Worm (Caenorhabditis elegans) whole organism, L3 larva: ENCODE data around the gene srbc-77.

Experiments
- R02D3.7 ChIP-seq: fragments of 150-350 bp; optimal IDR thresholded peaks from 2 replicates; lab custom pipeline; 2014; ENCODE audit warnings: missing biosample characterization, missing genetic modification characterization
- ZK546.5 ChIP-seq: sonication (generic microtip); optimal IDR thresholded peaks from 2 replicates; lab custom pipeline; 2017; ENCODE audit warnings: missing biosample characterization, missing genetic modification characterization
- aly-2 ChIP-seq: fragments of 150-350 bp; optimal IDR thresholded peaks from 2 replicates; lab custom pipeline; 2014; ENCODE audit warnings: missing biosample characterization, missing genetic modification characterization
- ama-1 ChIP-seq: fragments of 150-350 bp; optimal IDR thresholded peaks from 2 replicates; lab custom pipeline; 2018
- ceh-16 ChIP-seq: sonication (generic microtip); optimal IDR thresholded peaks from 2 replicates; lab custom pipeline; 2017; ENCODE audit warnings: missing biosample characterization, missing genetic modification characterization
- ceh-82 ChIP-seq: fragments of 150-350 bp; optimal IDR thresholded peaks from 2 replicates; lab custom pipeline; 2014; ENCODE audit warnings: missing biosample characterization, missing genetic modification characterization
- daf-12 ChIP-seq: fragments of 150-350 bp; optimal IDR thresholded peaks from 2 replicates; lab custom pipeline; 2014; ENCODE audit warnings: missing biosample characterization, missing genetic modification reagents, missing genetic modification characterization
- egl-27 ChIP-seq: sonication (generic microtip); optimal IDR thresholded peaks from 4 replicates; lab custom pipeline; 2017; ENCODE audit warnings: missing biosample characterization, missing genetic modification reagents, missing genetic modification characterization
- elt-2 ChIP-seq: sonication (generic microtip); optimal IDR thresholded peaks from 2 replicates; lab custom pipeline; 2016; ENCODE audit warnings: missing genetic modification reagents, mild to moderate bottlenecking, missing genetic modification characterization, missing compliant biosample characterization
- eor-1 ChIP-seq, 2 experiments: fragments of 150-350 bp; optimal IDR thresholded peaks; 2 replicates each; lab custom pipeline; 2014 to 2018; ENCODE audit warnings: missing biosample characterization in 2 of 2, missing genetic modification characterization in 2 of 2
- fkh-10 ChIP-seq: sonication (generic microtip); optimal IDR thresholded peaks from 2 replicates; lab custom pipeline; 2017; ENCODE audit warnings: missing biosample characterization, missing genetic modification reagents, missing genetic modification characterization
- fkh-2 ChIP-seq: fragments of 150-350 bp; optimal IDR thresholded peaks from 2 replicates; lab custom pipeline; 2014; ENCODE audit warnings: missing biosample characterization, missing genetic modification reagents, missing genetic modification characterization
- fos-1 ChIP-seq: fragments of 150-350 bp; optimal IDR thresholded peaks from 2 replicates; lab custom pipeline; 2014; ENCODE audit warnings: missing biosample characterization, missing genetic modification characterization
- hmg-11 ChIP-seq: sonication (generic microtip); optimal IDR thresholded peaks from 2 replicates; lab custom pipeline; 2016; ENCODE audit warnings: missing genetic modification characterization, missing compliant biosample characterization
- jun-1 ChIP-seq: fragments of 150-350 bp; optimal IDR thresholded peaks from 2 replicates; lab custom pipeline; 2014; ENCODE audit warnings: missing biosample characterization, missing genetic modification reagents, missing genetic modification characterization
- lin-39 ChIP-seq: fragments of 150-350 bp; optimal IDR thresholded peaks from 2 replicates; lab custom pipeline; 2018; ENCODE audit warnings: missing biosample characterization, missing genetic modification reagents, missing genetic modification characterization
- mdl-1 ChIP-seq: fragments of 150-350 bp; optimal IDR thresholded peaks from 2 replicates; lab custom pipeline; 2014; ENCODE audit warnings: missing biosample characterization, missing genetic modification characterization
- mml-1 ChIP-seq: fragments of 150-350 bp; sonication (generic microtip); optimal IDR thresholded peaks from 3 replicates; lab custom pipeline; 2014; ENCODE audit warnings: missing biosample characterization, missing genetic modification characterization
- nfya-1 ChIP-seq: sonication (generic microtip); optimal IDR thresholded peaks from 2 replicates; lab custom pipeline; 2017; ENCODE audit warnings: missing genetic modification characterization, mild to moderate bottlenecking, missing compliant biosample characterization, antibody characterized with exemption, moderate library complexity; ENCODE audit not compliant: insufficient read depth
- nhr-11 ChIP-seq: fragments of 150-350 bp; optimal IDR thresholded peaks from 2 replicates; lab custom pipeline; 2014; ENCODE audit warnings: missing biosample characterization, missing genetic modification characterization
- nhr-12 ChIP-seq: fragments of 150-350 bp; optimal IDR thresholded peaks from 2 replicates; lab custom pipeline; 2014; ENCODE audit warnings: missing biosample characterization, missing genetic modification characterization
- nhr-23 ChIP-seq: fragments of 150-350 bp; optimal IDR thresholded peaks from 2 replicates; lab custom pipeline; 2014; ENCODE audit warnings: missing biosample characterization, missing genetic modification reagents, missing genetic modification characterization
- nhr-28 ChIP-seq: fragments of 150-350 bp; optimal IDR thresholded peaks from 2 replicates; lab custom pipeline; 2014; ENCODE audit warnings: missing biosample characterization, missing genetic modification characterization
- nhr-43 ChIP-seq: sonication (generic microtip); optimal IDR thresholded peaks from 2 replicates; lab custom pipeline; 2016; ENCODE audit warnings: mild to moderate bottlenecking, missing genetic modification characterization, missing compliant biosample characterization; ENCODE audit not compliant: poor library complexity, severe bottlenecking
- nhr-67 ChIP-seq: fragments of 150-350 bp; optimal IDR thresholded peaks from 2 replicates; lab custom pipeline; 2014; ENCODE audit warnings: missing biosample characterization, missing genetic modification characterization
- nhr-77 ChIP-seq: fragments of 150-350 bp; optimal IDR thresholded peaks from 2 replicates; lab custom pipeline; 2014; ENCODE audit warnings: missing biosample characterization, missing genetic modification characterization
- pqm-1 ChIP-seq: fragments of 150-350 bp; optimal IDR thresholded peaks from 2 replicates; lab custom pipeline; 2017; ENCODE audit warnings: missing biosample characterization, missing genetic modification characterization, inconsistent platforms
- sea-2 ChIP-seq: fragments of 150-350 bp; sonication (generic microtip); optimal IDR thresholded peaks from 4 replicates; lab custom pipeline; 2014; ENCODE audit warnings: missing biosample characterization, missing genetic modification reagents, missing genetic modification characterization
- skn-1 ChIP-seq: fragments of 150-350 bp; optimal IDR thresholded peaks from 2 replicates; lab custom pipeline; 2014; ENCODE audit warnings: missing biosample characterization, missing genetic modification characterization
- snpc-4 ChIP-seq: fragments of 150-350 bp; optimal IDR thresholded peaks from 2 replicates; lab custom pipeline; 2014; ENCODE audit warnings: missing biosample characterization, missing genetic modification characterization
- tbx-2 ChIP-seq: sonication (generic microtip); optimal IDR thresholded peaks from 2 replicates; lab custom pipeline; 2016; ENCODE audit warnings: mild to moderate bottlenecking, missing genetic modification characterization, missing compliant biosample characterization
- unc-39 ChIP-seq: sonication (generic microtip); optimal IDR thresholded peaks from 4 replicates; lab custom pipeline; 2017; ENCODE audit warnings: missing biosample characterization, missing genetic modification characterization
- unc-62 ChIP-seq: fragments of 150-350 bp; sonication (generic microtip); optimal IDR thresholded peaks from 4 replicates; lab custom pipeline; 2014; ENCODE audit warnings: missing biosample characterization, missing genetic modification reagents, missing genetic modification characterization
- zag-1 ChIP-seq: fragments of 150-350 bp; optimal IDR thresholded peaks from 2 replicates; lab custom pipeline; 2014; ENCODE audit warnings: missing biosample characterization, missing genetic modification characterization

The srbc-77 gene

DNA sequence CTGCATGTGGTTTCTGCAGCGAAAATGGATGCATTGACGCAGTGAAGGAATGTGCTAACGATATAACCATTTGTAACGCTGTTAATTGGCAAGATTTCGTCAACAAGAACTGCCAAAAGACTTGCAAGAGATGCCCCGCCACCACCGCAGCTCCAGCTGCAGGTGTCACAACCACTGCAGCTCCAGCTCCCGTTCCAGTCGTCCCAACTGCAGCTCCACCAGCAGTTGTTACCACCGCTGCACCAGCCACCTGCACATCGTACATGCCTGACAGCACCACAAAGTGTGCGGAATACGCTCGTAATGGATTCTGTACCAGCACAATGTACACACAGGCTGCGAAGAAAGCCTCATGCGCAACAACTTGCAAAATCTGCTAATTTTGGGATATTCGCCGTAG, 17.3 kb upstream of the srbc-77 start:
- no peak for TF ChIP-seq skn-1 (tag; lab: Kevin White, UChicago)
- TF ChIP-seq ZK546.5 (tag; lab: Kevin White, UChicago), result no peak
- TF ChIP-seq nfya-1, result no peak
- no peak for TF ChIP-seq lin-39 (tag; lab: Kevin White, UChicago)
- no peak for TF ChIP-seq unc-62 (GFP tag; lab: Kevin White, UChicago)
- no peak for TF ChIP-seq aly-2
- no peak for TF ChIP-seq daf-12 (tag; lab: Kevin White, UChicago)
- TF ChIP-seq unc-39, result no peak
- no peak for TF ChIP-seq nhr-77 (tag; lab: Kevin White, UChicago)
- no peak for TF ChIP-seq fkh-2 (tag; lab: Kevin White, UChicago)
- TF ChIP-seq eor-1 (tag; optimal IDR thresholded peaks at IDR 0.05; lab: Kevin White, UChicago), result no peak
- no peak for TF ChIP-seq elt-2 (tag; lab: Kevin White, UChicago)
- TF ChIP-seq jun-1 (tag; lab: Kevin White, UChicago), result no peak
- no peak for TF ChIP-seq nhr-28
- TF ChIP-seq sea-2 (GFP tag; lab: Kevin White, UChicago), result no peak
- no peak for TF ChIP-seq nhr-11 (tag; lab: Kevin White, UChicago)
- TF ChIP-seq, all 47 proteins: peak for 0

DNA sequence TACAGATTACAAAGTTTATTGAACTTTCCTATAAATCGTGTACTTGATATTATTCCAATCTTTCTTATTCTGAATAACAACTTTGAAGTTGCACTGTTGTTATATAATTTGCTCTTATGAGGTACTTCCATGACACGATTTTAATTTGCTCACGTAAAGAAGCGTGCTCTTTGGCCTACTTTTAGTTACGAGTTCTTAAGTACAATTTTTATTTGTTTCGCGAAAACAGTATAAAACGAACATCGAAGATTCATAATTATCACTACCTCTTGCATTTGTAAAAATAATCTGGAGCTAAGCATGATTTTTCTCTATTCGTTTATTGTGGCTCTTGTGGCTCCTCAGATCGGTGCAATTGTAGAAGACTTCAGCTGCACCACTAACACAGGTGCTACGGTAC, 16.3 kb upstream of the srbc-77 start, which contains the start of gene F35E8.7:
Gene F35E8.7, plus strand, starts transcription at position 301 of the 400 bp plus-strand sequence.
- TF ChIP-seq pqm-1 (tag; lab: Kevin White, UChicago) (no peak), tbx-2 (no peak), nhr-67 (tag; lab: Kevin White, UChicago) (no peak), nhr-77 (tag; lab: Kevin White, UChicago) (no peak), snpc-4 (tag; lab: Kevin White, UChicago) (no peak), zag-1 (tag; lab: Kevin White, UChicago) (no peak), nhr-12 (tag; lab: Kevin White, UChicago) (no peak), hmg-11 (tag; lab: Kevin White, UChicago) (no peak), fos-1 (no peak), egl-27 (tag; lab: Kevin White, UChicago) (no peak), mdl-1 (tag; lab: Kevin White, UChicago) (no peak), ceh-16 (tag; lab: Kevin White, UChicago) (no peak), fkh-10 (GFP tag; lab: Kevin White, UChicago) (no peak), unc-62 (GFP tag; lab: Kevin White, UChicago) (no peak), daf-12 (tag; lab: Kevin White, UChicago) (no peak), ceh-82 (tag; lab: Kevin White, UChicago) (no peak), unc-39 (no peak), ama-1 (lab: Kevin White, UChicago) (no peak)

- TF ChIP-seq pqm-1 (tag; lab: Kevin White, UChicago) (no peak), unc-39 (no peak), lin-39 (tag; lab: Kevin White, UChicago) (no peak), tbx-2 (no peak), nhr-12 (tag; lab: Kevin White, UChicago) (no peak), R02D3.7 (tag; lab: Kevin White, UChicago) (no peak), nhr-23 (tag; lab: Kevin White, UChicago) (no peak), sea-2 (GFP tag; lab: Kevin White, UChicago) (no peak), nhr-28 (no peak), fos-1 (no peak), nhr-77 (tag; lab: Kevin White, UChicago) (no peak), egl-27 (tag; lab: Kevin White, UChicago) (no peak), nhr-67 (tag; lab: Kevin White, UChicago) (no peak)
Observed at ce11 chrV:15914774-15915173, 15.2 kb upstream of the srbc-77 start.

DNA sequence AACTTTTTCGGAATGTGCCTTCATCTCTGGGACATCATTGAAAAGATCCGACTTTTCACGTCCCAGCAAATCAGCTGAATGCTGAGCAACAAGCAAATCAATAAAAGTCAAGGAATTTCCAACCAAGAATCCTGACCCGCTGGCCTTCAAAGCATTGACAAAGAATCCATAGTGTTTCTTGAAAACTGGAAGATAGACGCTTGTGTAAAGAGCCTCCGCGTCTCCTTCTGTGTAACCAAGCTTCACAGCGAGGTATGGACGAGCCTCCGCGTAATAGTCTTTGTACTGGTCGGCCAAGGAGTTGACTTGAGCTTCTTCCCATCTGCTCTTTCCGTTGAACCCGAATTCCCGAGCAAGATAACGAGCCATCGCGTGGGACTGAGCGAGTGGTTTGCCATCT, 14.7 kb upstream of the srbc-77 start:
- TF ChIP-seq skn-1 (tag; lab: Kevin White, UChicago), result no peak
- TF ChIP-seq nhr-43 (tag; lab: Kevin White, UChicago), result no peak
- no peak for TF ChIP-seq nhr-28
- no peak for TF ChIP-seq tbx-2
- no peak for TF ChIP-seq nhr-67 (tag; lab: Kevin White, UChicago)
- no peak for TF ChIP-seq nfya-1
- no peak for TF ChIP-seq unc-39
- no peak for TF ChIP-seq zag-1 (tag; lab: Kevin White, UChicago)
- no peak for TF ChIP-seq hmg-11 (tag; lab: Kevin White, UChicago)
- TF ChIP-seq fkh-10 (GFP tag; lab: Kevin White, UChicago), result no peak
- no peak for TF ChIP-seq egl-27 (tag; lab: Kevin White, UChicago)
- TF ChIP-seq pqm-1 (tag; lab: Kevin White, UChicago), result no peak
- TF ChIP-seq jun-1 (tag; lab: Kevin White, UChicago), result no peak
- no peak for TF ChIP-seq R02D3.7 (tag; lab: Kevin White, UChicago)
- no peak for TF ChIP-seq nhr-77 (tag; lab: Kevin White, UChicago)
- no peak for TF ChIP-seq mml-1 (tag; lab: Kevin White, UChicago)
